Fruit fly (Drosophila melanogaster) whole organism, embryonic: ENCODE data around the gene Megf8.

Experiments used
- Awh ChIP-seq: fragments of 200-800 bp; sonication (Bioruptor generic); IDR thresholded peaks from 2 replicates; pipeline ENCODE4, ENCODE4 v1.3.6; 2022; ENCODE audit warnings: missing biosample characterization, missing genetic modification characterization
- B-H2 ChIP-seq: fragments of 200-800 bp; sonication (Bioruptor generic); optimal IDR thresholded peaks from 2 replicates; lab custom pipeline; 2018; ENCODE audit warnings: missing biosample characterization, mild to moderate bottlenecking, missing genetic modification characterization
- CG10462 ChIP-seq: fragments of 200-800 bp; sonication (Bioruptor generic); optimal IDR thresholded peaks from 2 replicates; lab custom pipeline; 2016; ENCODE audit warnings: missing biosample characterization, missing genetic modification characterization
- CG10543 ChIP-seq: fragments of 200-800 bp; sonication (Bioruptor generic); optimal IDR thresholded peaks from 3 replicates; lab custom pipeline; 2017; ENCODE audit warnings: missing biosample characterization, mild to moderate bottlenecking, missing genetic modification characterization, moderate library complexity
- CG10654 ChIP-seq: fragments of 200-800 bp; sonication (Bioruptor generic); optimal IDR thresholded peaks from 2 replicates; lab custom pipeline; 2016; ENCODE audit warnings: missing biosample characterization, missing genetic modification characterization
- CG13287 ChIP-seq: fragments of 200-800 bp; sonication (Bioruptor generic); IDR thresholded peaks from 2 replicates; pipeline ENCODE4 v1.3.6; 2022; ENCODE audit warnings: missing biosample characterization, missing genetic modification characterization; ENCODE audit not compliant: partially characterized antibody
- CG14860 ChIP-seq: fragments of 200-800 bp; sonication (Bioruptor generic); IDR thresholded peaks from 3 replicates; pipeline ENCODE4 v1.3.6; 2022; ENCODE audit warnings: missing biosample characterization, missing genetic modification characterization; ENCODE audit not compliant: partially characterized antibody
- CG1603 ChIP-seq: fragments of 200-800 bp; sonication (Bioruptor generic); optimal IDR thresholded peaks from 2 replicates; lab custom pipeline; 2019; ENCODE audit warnings: missing biosample characterization, mild to moderate bottlenecking, missing genetic modification characterization, moderate library complexity
- CG17186 ChIP-seq: fragments of 200-800 bp; sonication (Bioruptor generic); optimal IDR thresholded peaks from 3 replicates; lab custom pipeline; 2017; ENCODE audit warnings: missing biosample characterization, missing genetic modification reagents, missing genetic modification characterization
- CG2199 ChIP-seq: fragments of 200-800 bp; sonication (Bioruptor generic); IDR thresholded peaks from 3 replicates; pipeline ENCODE4 v1.3.6; 2022; ENCODE audit warnings: missing biosample characterization, missing genetic modification characterization
- CG34224 ChIP-seq: fragments of 200-800 bp; sonication (Bioruptor generic); IDR thresholded peaks from 3 replicates; pipeline ENCODE4 v1.3.6; 2022; ENCODE audit warnings: missing biosample characterization, missing genetic modification characterization; ENCODE audit not compliant: partially characterized antibody
- CG34376 ChIP-seq: fragments of 200-800 bp; sonication (Bioruptor generic); optimal IDR thresholded peaks from 2 replicates; lab custom pipeline; 2018; ENCODE audit warnings: missing biosample characterization, mild to moderate bottlenecking, missing genetic modification characterization
- CG3995 ChIP-seq: fragments of 200-800 bp; sonication (Bioruptor generic); optimal IDR thresholded peaks from 3 replicates; lab custom pipeline; 2016; ENCODE audit warnings: missing biosample characterization, missing genetic modification characterization
- CG4617 ChIP-seq: fragments of 200-800 bp; sonication (Bioruptor generic); optimal IDR thresholded peaks from 3 replicates; lab custom pipeline; 2016; ENCODE audit warnings: missing biosample characterization, missing genetic modification characterization, borderline replicate concordance
- CG7928 ChIP-seq: fragments of 200-800 bp; sonication (Bioruptor generic); optimal IDR thresholded peaks from 2 replicates; lab custom pipeline; 2017; ENCODE audit warnings: missing biosample characterization, mild to moderate bottlenecking, missing genetic modification characterization
- CG7987 ChIP-seq: fragments of 200-800 bp; sonication (Bioruptor generic); optimal IDR thresholded peaks from 2 replicates; lab custom pipeline; 2018; ENCODE audit warnings: missing biosample characterization, mild to moderate bottlenecking, missing genetic modification characterization, moderate library complexity
- CG8924 ChIP-seq: fragments of 200-800 bp; optimal IDR thresholded peaks from 3 replicates; lab custom pipeline; 2019; ENCODE audit warnings: missing biosample characterization, mild to moderate bottlenecking, missing genetic modification characterization, moderate library complexity
- Chrac-16 ChIP-seq: fragments of 200-800 bp; sonication (Bioruptor generic); optimal IDR thresholded peaks from 3 replicates; lab custom pipeline; 2016; ENCODE audit warnings: missing biosample characterization, missing genetic modification characterization
- D ChIP-seq, 2 experiments: fragments of 200-800 bp in 1 of 2; fragments of >200 bp in 1 of 2; sonication (Bioruptor generic) in 1 of 2; optimal IDR thresholded peaks; 2 replicates in 1 of 2; 3 replicates in 1 of 2; lab custom pipeline; 2017; ENCODE audit warnings: mild to moderate bottlenecking in 1 of 2, missing biosample characterization in 1 of 2, missing genetic modification characterization in 1 of 2, missing genetic modification reagents in 1 of 2
- Dbx ChIP-seq: fragments of 200-800 bp; sonication (Bioruptor generic); IDR thresholded peaks from 3 replicates; pipeline ENCODE4 v1.3.6; 2022; ENCODE audit warnings: missing biosample characterization, missing genetic modification characterization
- E2f2 ChIP-seq: fragments of 200-800 bp; sonication (Bioruptor generic); IDR thresholded peaks from 2 replicates; pipeline ENCODE4 v1.3.6; 2022; ENCODE audit warnings: missing biosample characterization, missing genetic modification characterization
- Fer1 ChIP-seq: fragments of 200-800 bp; sonication (Bioruptor generic); optimal IDR thresholded peaks from 2 replicates; lab custom pipeline; 2017; ENCODE audit warnings: missing biosample characterization, mild to moderate bottlenecking, missing genetic modification characterization
- HLHmδ ChIP-seq: fragments of 200-800 bp; sonication (Bioruptor generic); optimal IDR thresholded peaks from 2 replicates; lab custom pipeline; 2018; ENCODE audit warnings: missing biosample characterization, mild to moderate bottlenecking, missing genetic modification characterization, moderate library complexity
- HmgZ ChIP-seq: fragments of 200-800 bp; sonication (Bioruptor generic); optimal IDR thresholded peaks from 2 replicates; lab custom pipeline; 2018; ENCODE audit warnings: missing biosample characterization, mild to moderate bottlenecking, missing genetic modification characterization
- Hr78 ChIP-seq, 2 experiments: fragments of 200-800 bp in 1 of 2; fragments of >200 bp in 1 of 2; sonication (Bioruptor generic) in 1 of 2; optimal IDR thresholded peaks; 2 replicates each; lab custom pipeline; 2017 to 2019; ENCODE audit warnings: missing biosample characterization in 2 of 2, missing genetic modification characterization in 2 of 2, mild to moderate bottlenecking in 1 of 2, moderate library complexity in 1 of 2
- Lhr ChIP-seq: fragments of 200-800 bp; sonication (Bioruptor generic); optimal IDR thresholded peaks from 3 replicates; lab custom pipeline; 2017; ENCODE audit warnings: mild to moderate bottlenecking, missing biosample characterization, missing genetic modification reagents, missing genetic modification characterization
- MBD-R2 ChIP-seq: fragments of 200-800 bp; sonication (Bioruptor generic); IDR thresholded peaks from 2 replicates; pipeline ENCODE4 v1.3.6; 2022; ENCODE audit warnings: missing biosample characterization, missing genetic modification characterization
- MESR4 ChIP-seq: fragments of 200-800 bp; sonication (Bioruptor generic); optimal IDR thresholded peaks from 2 replicates; lab custom pipeline; 2018; ENCODE audit warnings: missing biosample characterization, mild to moderate bottlenecking, missing genetic modification characterization, moderate library complexity
- Nf-YC ChIP-seq: fragments of 200-800 bp; optimal IDR thresholded peaks from 3 replicates; lab custom pipeline; 2019; ENCODE audit warnings: missing biosample characterization, mild to moderate bottlenecking, missing genetic modification characterization, moderate library complexity
- Oli ChIP-seq: fragments of 200-800 bp; sonication (Bioruptor generic); optimal IDR thresholded peaks from 2 replicates; lab custom pipeline; 2018; ENCODE audit warnings: missing biosample characterization, mild to moderate bottlenecking, missing genetic modification characterization, moderate library complexity
- Six4 ChIP-seq: fragments of 200-800 bp; sonication (Bioruptor generic); optimal IDR thresholded peaks from 2 replicates; lab custom pipeline; 2016; ENCODE audit warnings: missing biosample characterization, missing genetic modification characterization
- ac ChIP-seq: fragments of 200-800 bp; sonication (Bioruptor generic); optimal IDR thresholded peaks from 3 replicates; lab custom pipeline; 2017; ENCODE audit warnings: missing biosample characterization, mild to moderate bottlenecking, missing genetic modification characterization
- ase ChIP-seq: fragments of 200-800 bp; sonication (Bioruptor generic); IDR thresholded peaks from 3 replicates; pipeline ENCODE4 v1.3.6; 2022; ENCODE audit warnings: missing biosample characterization, missing genetic modification characterization
- bsh ChIP-seq, 2 experiments: fragments of 200-800 bp; sonication (Bioruptor generic); optimal IDR thresholded peaks; 2 replicates each; lab custom pipeline; 2017 to 2018; ENCODE audit warnings: mild to moderate bottlenecking in 2 of 2, missing biosample characterization in 2 of 2, missing genetic modification characterization in 2 of 2, moderate library complexity in 1 of 2
- crol ChIP-seq: fragments of 200-800 bp; sonication (Bioruptor generic); IDR thresholded peaks from 2 replicates; pipeline ENCODE4 v1.3.6; 2022; ENCODE audit warnings: missing biosample characterization, missing genetic modification characterization
- da ChIP-seq: fragments of 200-800 bp; sonication (Bioruptor generic); optimal IDR thresholded peaks from 2 replicates; lab custom pipeline; 2016; ENCODE audit warnings: missing biosample characterization, missing genetic modification characterization
- dm ChIP-seq: fragments of 200-800 bp; sonication (Bioruptor generic); optimal IDR thresholded peaks from 3 replicates; lab custom pipeline; 2016; ENCODE audit warnings: missing biosample characterization, missing genetic modification characterization
- gcm2 ChIP-seq: fragments of 200-800 bp; sonication (Bioruptor generic); optimal IDR thresholded peaks from 2 replicates; lab custom pipeline; 2016; ENCODE audit warnings: missing biosample characterization, missing genetic modification characterization
- gsb-n ChIP-seq: fragments of 200-800 bp; sonication (Bioruptor generic); optimal IDR thresholded peaks from 3 replicates; lab custom pipeline; 2018; ENCODE audit warnings: missing biosample characterization, mild to moderate bottlenecking, missing genetic modification characterization
- jigr1 ChIP-seq: fragments of 200-800 bp; sonication (Bioruptor generic); IDR thresholded peaks from 3 replicates; pipeline ENCODE4 v1.3.6; 2022; ENCODE audit warnings: missing biosample characterization, missing genetic modification characterization
- nerfin-1 ChIP-seq: fragments of 200-800 bp; sonication (Bioruptor generic); optimal IDR thresholded peaks from 3 replicates; lab custom pipeline; 2019; ENCODE audit warnings: missing biosample characterization, mild to moderate bottlenecking, missing genetic modification characterization, moderate library complexity
- nom ChIP-seq: fragments of 200-800 bp; sonication (Bioruptor generic); optimal IDR thresholded peaks from 2 replicates; lab custom pipeline; 2017; ENCODE audit warnings: missing biosample characterization, missing genetic modification characterization, mild to moderate bottlenecking, moderate library complexity, missing genetic modification reagents
- prd ChIP-seq, 3 experiments: fragments of >200 bp in 2 of 3; fragments of 200-800 bp in 1 of 3; sonication (Bioruptor generic) in 1 of 3; optimal IDR thresholded peaks in 2 of 3; IDR thresholded peaks in 1 of 3; 2 replicates in 2 of 3; 3 replicates in 1 of 3; pipeline versions ENCODE4 v1.3.6 to Lab custom; 2017 to 2022; ENCODE audit warnings: missing biosample characterization in 1 of 3, missing genetic modification characterization in 1 of 3
- sqz ChIP-seq: fragments of 200-800 bp; sonication (Bioruptor generic); optimal IDR thresholded peaks from 3 replicates; lab custom pipeline; 2018; ENCODE audit warnings: missing biosample characterization, mild to moderate bottlenecking, missing genetic modification characterization
- tll ChIP-seq, 2 experiments: fragments of 200-800 bp in 1 of 2; fragments of >200 bp in 1 of 2; sonication (Bioruptor generic) in 1 of 2; optimal IDR thresholded peaks; 2 replicates each; lab custom pipeline; 2017 to 2019; ENCODE audit warnings: missing biosample characterization in 2 of 2, missing genetic modification characterization in 2 of 2, mild to moderate bottlenecking in 1 of 2, moderate library complexity in 1 of 2
- vfl ChIP-seq: fragments of 200-800 bp; sonication (Bioruptor generic); optimal IDR thresholded peaks from 2 replicates; lab custom pipeline; 2016; ENCODE audit warnings: missing biosample characterization, missing genetic modification characterization
- wek ChIP-seq: fragments of 200-800 bp; sonication (Bioruptor generic); optimal IDR thresholded peaks from 3 replicates; lab custom pipeline; 2018; ENCODE audit warnings: missing biosample characterization, mild to moderate bottlenecking, missing genetic modification characterization, moderate library complexity

The Megf8 gene

DNA sequence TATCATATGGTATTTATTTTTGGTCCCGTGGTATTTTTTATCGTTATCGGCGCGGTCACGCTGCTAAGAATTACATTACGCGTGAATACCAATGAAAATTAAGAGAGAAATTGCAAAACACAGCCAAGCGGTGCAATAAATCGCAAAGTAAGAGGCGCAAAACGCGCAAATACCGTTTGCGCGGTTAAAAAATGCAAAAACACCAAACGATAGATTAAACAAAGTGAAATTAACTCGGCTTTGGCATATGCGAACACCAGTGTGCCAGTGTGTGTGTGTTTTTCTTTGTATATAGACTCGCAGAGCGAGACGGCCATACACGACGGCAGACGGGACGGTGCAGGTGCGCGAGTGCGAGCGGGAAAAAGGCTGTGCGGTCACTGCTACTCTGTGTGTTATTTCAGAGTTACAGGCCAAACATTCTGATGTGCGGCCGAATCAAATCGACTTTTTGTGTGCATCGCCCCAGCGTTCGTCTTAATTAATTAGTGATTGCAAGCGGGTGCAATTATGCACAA lies 12.5 kb upstream of the Megf8 start, which contains the start of gene Cka (continued):
- TF ChIP-seq vfl (GFP tag; lab: Kevin White, UChicago): no peak
- peak; percentile 32 for TF ChIP-seq CG8924 (tag; lab: Kevin White, UChicago)
- 0 out of 3 replicates have a peak, but pooled peaks have one; percentile 18 for TF ChIP-seq Dbx
- peak; percentile 16 for TF ChIP-seq CG7987 (GFP tag; lab: Kevin White, UChicago)
- no peak for TF ChIP-seq Awh (GFP tag; lab: Robert Waterston, UW)
- TF ChIP-seq CG17186 (GFP tag; lab: Kevin White, UChicago): peak; percentile 36
- peak; percentile 81 for TF ChIP-seq Nf-YC (tag; lab: Kevin White, UChicago)
- TF ChIP-seq CG7928: no peak
- TF ChIP-seq HLHmδ (GFP tag; lab: Kevin White, UChicago): peak; percentile 54
- peak; percentile 38; the same call in 1 of the 2 replicates for TF ChIP-seq crol (GFP tag; lab: Robert Waterston, UW)
- TF ChIP-seq CG3995 (GFP tag; lab: Kevin White, UChicago): peak; percentile 50
- TF ChIP-seq Fer1 (GFP tag; lab: Kevin White, UChicago): peak; percentile 43
- 0 out of 2 replicates have a peak, but pooled peaks have one; percentile 17 for TF ChIP-seq CG13287
- TF ChIP-seq CG4617 (GFP tag; lab: Kevin White, UChicago): peak; percentile 93
- TF ChIP-seq tll (GFP tag; optimal IDR thresholded peaks at IDR 0.05; lab: Kevin White, UChicago): peak in 1 of 2 experiments; percentile 75
- TF ChIP-seq sqz (GFP tag; lab: Kevin White, UChicago): peak; percentile 47
- peak; percentile 52 for TF ChIP-seq gsb-n (tag; lab: Kevin White, UChicago)
- peak; percentile 20 for TF ChIP-seq CG34376 (GFP tag; lab: Kevin White, UChicago)
- TF ChIP-seq CG1603: peak; percentile 9
- TF ChIP-seq jigr1 (GFP tag; lab: Robert Waterston, UW): no peak
- peak; percentile 18; the same call in 1 of the 2 replicates for TF ChIP-seq E2f2 (GFP tag; lab: Robert Waterston, UW)
- TF ChIP-seq Lhr (GFP tag; lab: Kevin White, UChicago): peak; percentile 30
- TF ChIP-seq CG14860: 0 out of 3 replicates have a peak, but pooled peaks have one; percentile 15
- TF ChIP-seq CG10654: no peak
- TF ChIP-seq prd (optimal IDR thresholded peaks at IDR 0.05; lab: Kevin White, UChicago): no peak
- peak; percentile 41; the same call in 1 of the 3 replicates for TF ChIP-seq prd (GFP tag; IDR thresholded peaks at IDR 0.05; lab: Robert Waterston, UW)
- peak; percentile 21 for TF ChIP-seq Oli
- peak; percentile 73 for TF ChIP-seq D (optimal IDR thresholded peaks at IDR 0.05; lab: Kevin White, UChicago)
- no peak for TF ChIP-seq D (GFP tag; optimal IDR thresholded peaks at IDR 0.05; lab: Kevin White, UChicago)
- no peak for TF ChIP-seq Chrac-16 (GFP tag; lab: Kevin White, UChicago)
- TF ChIP-seq nom (GFP tag; lab: Kevin White, UChicago): peak; percentile 38
- peak in 1 of 2 experiments; percentile 15 for TF ChIP-seq bsh (GFP tag; optimal IDR thresholded peaks at IDR 0.05; lab: Kevin White, UChicago)
- TF ChIP-seq CG34224 (GFP tag; lab: Robert Waterston, UW): peak; percentile 34; the same call in 1 of the 3 replicates
- peak; percentile 72 for TF ChIP-seq HmgZ (tag; lab: Kevin White, UChicago)
- TF ChIP-seq Hr78 (GFP tag; optimal IDR thresholded peaks at IDR 0.05; lab: Kevin White, UChicago): no peak
- TF ChIP-seq CG2199 (GFP tag; lab: Robert Waterston, UW): peak; percentile 93
- peak; percentile 71 for TF ChIP-seq CG10543 (GFP tag; lab: Kevin White, UChicago)
- peak; percentile 3 for TF ChIP-seq ac
- TF ChIP-seq dm (GFP tag; lab: Kevin White, UChicago): peak; percentile 4
- no peak for TF ChIP-seq gcm2 (GFP tag; lab: Kevin White, UChicago)
- no peak for TF ChIP-seq Six4 (GFP tag; lab: Kevin White, UChicago)
- TF ChIP-seq da: no peak
- peak; percentile 88 for TF ChIP-seq MESR4 (GFP tag; lab: Kevin White, UChicago)
- no peak for TF ChIP-seq CG10462 (GFP tag; lab: Kevin White, UChicago)
- TF ChIP-seq MBD-R2 (GFP tag; lab: Robert Waterston, UW): peak; percentile 54; the same call in 1 of the 2 replicates
- TF ChIP-seq wek: peak; percentile 40
- peak; percentile 38 for TF ChIP-seq B-H2
- TF ChIP-seq ase (GFP tag; lab: Robert Waterston, UW): 0 out of 3 replicates have a peak, but pooled peaks have one; percentile 28
- peak; percentile 80 for TF ChIP-seq nerfin-1
